Worm (Caenorhabditis elegans) whole organism, L4 larva: ENCODE measurements around the gene Y32B12B.4.

Source experiments
- D1046.2 ChIP-seq: fragments of 200-800 bp; sonication (Bioruptor generic); IDR thresholded peaks from 2 replicates; pipeline ENCODE4 v1.3.6; 2022; ENCODE audit warnings: missing genetic modification characterization, missing compliant biosample characterization
- F26F4.8 ChIP-seq: fragments of 200-800 bp; sonication (Bioruptor generic); conservative IDR thresholded peaks from 2 replicates; pipeline ENCODE4 v1.3.6; 2022; ENCODE audit warnings: missing genetic modification characterization, missing compliant biosample characterization
- F37D6.2 ChIP-seq: sonication (generic microtip); optimal IDR thresholded peaks from 2 replicates; lab custom pipeline; 2016; ENCODE audit warnings: mild to moderate bottlenecking, missing genetic modification characterization, missing compliant biosample characterization
- F44E2.7 ChIP-seq: fragments of 200-800 bp; sonication (Bioruptor generic); IDR thresholded peaks from 2 replicates; pipeline ENCODE4 v2.1.2; 2022; ENCODE audit warnings: missing genetic modification characterization, missing compliant biosample characterization
- T20F7.1 ChIP-seq: fragments of 200-800 bp; sonication (Bioruptor generic); optimal IDR thresholded peaks from 2 replicates; lab custom pipeline; 2018; ENCODE audit warnings: mild to moderate bottlenecking, missing genetic modification characterization, missing compliant biosample characterization
- T26A8.4 ChIP-seq: fragments of 200-800 bp; sonication (Bioruptor generic); IDR thresholded peaks from 2 replicates; pipeline ENCODE4 v1.3.6; 2022; ENCODE audit warnings: missing genetic modification characterization, missing compliant biosample characterization
- Y48G9A.11 ChIP-seq: fragments of 200-800 bp; sonication (Bioruptor generic); IDR thresholded peaks from 2 replicates; pipeline ENCODE4 v1.3.6; 2022; ENCODE audit warnings: missing genetic modification reagents, missing genetic modification characterization, missing compliant biosample characterization
- ZK546.5 ChIP-seq, 2 experiments: sonication (generic microtip); optimal IDR thresholded peaks; 2 replicates each; lab custom pipeline; 2017; ENCODE audit warnings: missing biosample characterization in 2 of 2, missing genetic modification characterization in 2 of 2
- aha-1 ChIP-seq: fragments of 150-350 bp; peaks from one replicate; lab custom pipeline; 2014; ENCODE audit warnings: missing biosample characterization, missing genetic modification characterization
- attf-4 ChIP-seq: sonication (generic microtip); optimal IDR thresholded peaks from 3 replicates; lab custom pipeline; 2017; ENCODE audit warnings: missing biosample characterization, missing genetic modification characterization
- ceh-28 ChIP-seq: fragments of 150-350 bp; optimal IDR thresholded peaks from 2 replicates; lab custom pipeline; 2014; ENCODE audit warnings: missing biosample characterization, missing genetic modification reagents, missing genetic modification characterization
- ceh-32 ChIP-seq: sonication (generic microtip); optimal IDR thresholded peaks from 2 replicates; lab custom pipeline; 2016; ENCODE audit warnings: mild to moderate bottlenecking, missing genetic modification characterization, missing compliant biosample characterization; ENCODE audit not compliant: poor library complexity
- ces-1 ChIP-seq: fragments of 150-350 bp; sonication (generic microtip); optimal IDR thresholded peaks from 4 replicates; lab custom pipeline; 2014; ENCODE audit warnings: missing biosample characterization, missing genetic modification reagents, missing genetic modification characterization
- cey-2 ChIP-seq: sonication (generic microtip); optimal IDR thresholded peaks from 3 replicates; lab custom pipeline; 2017; ENCODE audit warnings: missing genetic modification characterization, mild to moderate bottlenecking, missing compliant biosample characterization, antibody characterized with exemption, borderline replicate concordance; ENCODE audit not compliant: insufficient read depth
- ctbp-1 ChIP-seq: fragments of 200-800 bp; sonication (Bioruptor generic); IDR thresholded peaks from 2 replicates; pipeline ENCODE4 v1.3.6; 2022; ENCODE audit warnings: missing genetic modification reagents, missing genetic modification characterization, missing compliant biosample characterization
- daf-12 ChIP-seq: fragments of 150-350 bp; optimal IDR thresholded peaks from 2 replicates; lab custom pipeline; 2014; ENCODE audit warnings: missing biosample characterization, missing genetic modification reagents, missing genetic modification characterization
- daf-16 ChIP-seq, 3 experiments: sonication (generic microtip); optimal IDR thresholded peaks; 2 replicates each; lab custom pipeline; 2016 to 2017; ENCODE audit warnings: missing genetic modification characterization in 3 of 3, missing genetic modification reagents in 3 of 3, mild to moderate bottlenecking in 2 of 3, missing compliant biosample characterization in 2 of 3, missing biosample characterization in 1 of 3, moderate library complexity in 1 of 3
- dmd-6 ChIP-seq: fragments of 200-800 bp; sonication (Bioruptor generic); IDR thresholded peaks from 2 replicates; pipeline ENCODE4 v1.3.6; 2022; ENCODE audit warnings: missing genetic modification reagents, missing genetic modification characterization, missing compliant biosample characterization
- dmd-9 ChIP-seq: fragments of 200-800 bp; sonication (Bioruptor generic); IDR thresholded peaks from 2 replicates; pipeline ENCODE4 v1.3.6; 2022; ENCODE audit warnings: missing genetic modification reagents, missing genetic modification characterization, missing compliant biosample characterization
- duxl-1 ChIP-seq: sonication (generic microtip); optimal IDR thresholded peaks from 2 replicates; lab custom pipeline; 2016; ENCODE audit warnings: mild to moderate bottlenecking, missing genetic modification characterization, moderate library complexity, missing compliant biosample characterization; ENCODE audit not compliant: poor library complexity
- egl-27 ChIP-seq: sonication (generic microtip); optimal IDR thresholded peaks from 3 replicates; lab custom pipeline; 2017; ENCODE audit warnings: missing biosample characterization, missing genetic modification reagents, missing genetic modification characterization
- fkh-10 ChIP-seq: fragments of 150-350 bp; optimal IDR thresholded peaks from 2 replicates; lab custom pipeline; 2014; ENCODE audit warnings: missing biosample characterization, missing genetic modification reagents, missing genetic modification characterization
- fos-1 ChIP-seq: fragments of 150-350 bp; optimal IDR thresholded peaks from 2 replicates; lab custom pipeline; 2014; ENCODE audit warnings: missing biosample characterization, missing genetic modification characterization
- hlh-11 ChIP-seq: fragments of 200-800 bp; sonication (Bioruptor generic); optimal IDR thresholded peaks from 2 replicates; lab custom pipeline; 2018; ENCODE audit warnings: mild to moderate bottlenecking, missing genetic modification characterization, missing compliant biosample characterization
- hmg-1.1 ChIP-seq: fragments of 200-800 bp; sonication (Bioruptor generic); IDR thresholded peaks from 2 replicates; pipeline ENCODE4 v1.3.6; 2022; ENCODE audit warnings: missing genetic modification reagents, missing genetic modification characterization, missing compliant biosample characterization
- jun-1 ChIP-seq: fragments of 150-350 bp; optimal IDR thresholded peaks from 2 replicates; lab custom pipeline; 2014; ENCODE audit warnings: missing biosample characterization, missing genetic modification reagents, missing genetic modification characterization
- lim-7 ChIP-seq: fragments of 200-800 bp; sonication (Bioruptor generic); IDR thresholded peaks from 2 replicates; pipeline ENCODE4 v1.3.6; 2022; ENCODE audit warnings: missing genetic modification characterization, missing compliant biosample characterization
- lin-1 ChIP-seq: fragments of 200-800 bp; sonication (Bioruptor generic); IDR thresholded peaks from 2 replicates; pipeline ENCODE4 v1.3.6; 2022; ENCODE audit warnings: missing genetic modification reagents, missing genetic modification characterization, missing compliant biosample characterization
- lin-38 ChIP-seq: fragments of 200-800 bp; sonication (Bioruptor generic); IDR thresholded peaks from 2 replicates; pipeline ENCODE4 v1.3.6; 2022; ENCODE audit warnings: missing genetic modification reagents, missing genetic modification characterization, missing compliant biosample characterization
- lin-39 ChIP-seq: fragments of 150-350 bp; optimal IDR thresholded peaks from 2 replicates; lab custom pipeline; 2014; ENCODE audit warnings: missing biosample characterization, missing genetic modification reagents, missing genetic modification characterization
- mep-1 ChIP-seq: fragments of 150-350 bp; sonication (generic microtip); optimal IDR thresholded peaks from 3 replicates; lab custom pipeline; 2014; ENCODE audit warnings: missing biosample characterization, missing genetic modification characterization
- nhr-10 ChIP-seq: fragments of 150-350 bp; optimal IDR thresholded peaks from 2 replicates; lab custom pipeline; 2014; ENCODE audit warnings: missing biosample characterization, missing genetic modification characterization
- nhr-11 ChIP-seq: fragments of 150-350 bp; optimal IDR thresholded peaks from 2 replicates; lab custom pipeline; 2014; ENCODE audit warnings: missing biosample characterization, missing genetic modification characterization
- nhr-237 ChIP-seq: sonication (generic microtip); optimal IDR thresholded peaks from 2 replicates; lab custom pipeline; 2017; ENCODE audit warnings: missing biosample characterization, missing genetic modification characterization
- nhr-42 ChIP-seq: fragments of 200-800 bp; sonication (Bioruptor generic); IDR thresholded peaks from 2 replicates; pipeline ENCODE4 v1.3.6; 2022; ENCODE audit warnings: missing genetic modification characterization, missing compliant biosample characterization
- nhr-48 ChIP-seq: sonication (generic microtip); optimal IDR thresholded peaks from 2 replicates; lab custom pipeline; 2016; ENCODE audit warnings: mild to moderate bottlenecking, missing genetic modification characterization, missing compliant biosample characterization
- nhr-6 ChIP-seq: fragments of 150-350 bp; optimal IDR thresholded peaks from 2 replicates; lab custom pipeline; 2014; ENCODE audit warnings: missing biosample characterization, missing genetic modification characterization
- nhr-76 ChIP-seq: fragments of 150-350 bp; optimal IDR thresholded peaks from 2 replicates; lab custom pipeline; 2014; ENCODE audit warnings: missing biosample characterization, missing genetic modification characterization
- nhr-77 ChIP-seq: fragments of 150-350 bp; optimal IDR thresholded peaks from 2 replicates; lab custom pipeline; 2014; ENCODE audit warnings: missing biosample characterization, missing genetic modification characterization
- rbr-2 ChIP-seq: sonication (generic microtip); optimal IDR thresholded peaks from 2 replicates; lab custom pipeline; 2016; ENCODE audit warnings: missing genotype, missing genetic modification characterization, missing compliant biosample characterization
- saeg-2 ChIP-seq: fragments of 200-800 bp; sonication (Bioruptor generic); IDR thresholded peaks from 2 replicates; pipeline ENCODE4 v1.3.6; 2022; ENCODE audit warnings: missing genetic modification reagents, missing genetic modification characterization, missing compliant biosample characterization
- set-16 ChIP-seq: fragments of 200-800 bp; sonication (Bioruptor generic); IDR thresholded peaks from 2 replicates; pipeline ENCODE4 v1.3.6; 2022; ENCODE audit warnings: missing genetic modification reagents, missing genetic modification characterization, missing compliant biosample characterization
- snpc-1.2 ChIP-seq: fragments of 200-800 bp; sonication (Bioruptor generic); IDR thresholded peaks from 2 replicates; pipeline ENCODE4 v1.3.6; 2022; ENCODE audit warnings: missing genetic modification reagents, missing genetic modification characterization, missing compliant biosample characterization
- spr-1 ChIP-seq: sonication (generic microtip); optimal IDR thresholded peaks from 2 replicates; lab custom pipeline; 2016; ENCODE audit warnings: mild to moderate bottlenecking, missing genetic modification characterization, missing compliant biosample characterization
- unc-39 ChIP-seq: sonication (generic microtip); optimal IDR thresholded peaks from 2 replicates; lab custom pipeline; 2017; ENCODE audit warnings: missing biosample characterization, missing genetic modification characterization
- unc-62 ChIP-seq, 3 experiments: fragments of 150-350 bp in 1 of 3; sonication (generic microtip); optimal IDR thresholded peaks in 2 of 3; peaks in 1 of 3; 1 replicate in 1 of 3; 2 replicates in 2 of 3; lab custom pipeline; 2014 to 2017; ENCODE audit warnings: missing biosample characterization in 3 of 3, missing genetic modification characterization in 3 of 3, missing genetic modification reagents in 3 of 3, missing genotype in 1 of 3
- vab-7 ChIP-seq: fragments of 200-800 bp; sonication (Bioruptor generic); IDR thresholded peaks from 2 replicates; pipeline ENCODE4 v1.3.6; 2022; ENCODE audit warnings: missing genetic modification reagents, missing genetic modification characterization, missing compliant biosample characterization
- zag-1 ChIP-seq: fragments of 150-350 bp; optimal IDR thresholded peaks from 2 replicates; lab custom pipeline; 2014; ENCODE audit warnings: missing biosample characterization, missing genetic modification characterization
- zip-2 ChIP-seq: fragments of 150-350 bp; optimal IDR thresholded peaks from 2 replicates; lab custom pipeline; 2014; ENCODE audit warnings: missing biosample characterization, missing genetic modification characterization
- ztf-7 ChIP-seq: fragments of 150-350 bp; optimal IDR thresholded peaks from 2 replicates; lab custom pipeline; 2014; ENCODE audit warnings: missing biosample characterization, missing genetic modification characterization

Gene Y32B12B.4

DNA sequence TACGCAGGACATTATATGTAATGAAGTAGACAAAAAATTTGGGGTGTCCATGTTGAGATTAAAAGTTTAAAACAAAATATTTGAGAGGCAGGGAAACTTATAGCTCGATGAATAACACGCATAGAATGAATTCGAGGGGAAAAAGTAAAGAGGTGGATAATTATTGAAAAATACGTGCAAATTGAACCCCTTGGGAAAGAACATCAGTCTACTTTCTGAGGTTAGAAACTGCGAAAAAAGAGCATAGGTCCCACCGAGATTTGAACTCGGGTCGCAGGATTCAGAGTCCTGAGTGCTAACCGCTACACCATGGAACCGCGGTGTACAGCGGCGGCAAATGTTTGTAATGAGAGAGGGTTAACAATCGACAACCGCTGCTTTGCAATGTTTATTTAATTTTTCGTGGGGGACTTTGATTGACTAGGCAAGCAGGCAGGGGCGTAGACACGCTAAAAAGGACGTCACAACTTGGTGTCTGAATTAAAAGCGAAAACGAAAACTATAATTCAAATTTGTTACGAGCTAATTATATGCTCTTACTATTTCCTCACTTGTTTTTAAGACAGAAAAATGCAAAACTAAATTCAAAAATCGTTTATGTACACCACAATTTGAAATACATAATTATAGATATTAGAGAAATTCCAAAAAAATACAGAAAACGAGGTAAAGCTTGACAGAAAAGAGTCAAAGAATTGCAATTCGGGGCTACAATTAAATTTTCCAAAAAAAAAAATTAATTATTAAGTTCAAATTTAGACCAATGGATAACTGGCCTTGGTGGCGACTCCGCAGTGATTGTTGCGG is 39.1 kb downstream of the Y32B12B.4 start, which contains the start of gene srh-269 (continued):
- peak; percentile 93 for TF ChIP-seq aha-1
- TF ChIP-seq snpc-1.2 = peak; percentile 88
- TF ChIP-seq T20F7.1 (GFP tag; lab: Kevin White, UChicago) = peak; percentile 50
- TF ChIP-seq unc-62 (GFP tag; optimal IDR thresholded peaks at IDR 0.05 in 1 of 2; lab: Kevin White, UChicago) = no peak
- no peak for TF ChIP-seq unc-62 (tag; optimal IDR thresholded peaks at IDR 0.05; lab: Kevin White, UChicago)
- peak; percentile 81 for TF ChIP-seq hmg-1.1
- peak; percentile 83; the same call in 1 of the 2 replicates for TF ChIP-seq lin-1 (GFP tag; lab: Robert Waterston, UW)
- TF ChIP-seq F37D6.2 (tag; lab: Kevin White, UChicago) = no peak
- no peak for TF ChIP-seq ceh-28 (tag; lab: Kevin White, UChicago)
- TF ChIP-seq F44E2.7 (GFP tag; lab: Robert Waterston, UW) = peak; percentile 74; the same call in 1 of the 2 replicates
- peak; percentile 37; the same call in 1 of the 2 replicates for TF ChIP-seq set-16
- peak; percentile 54 to 79 for TF ChIP-seq daf-16 (GFP tag; optimal IDR thresholded peaks at IDR 0.05; lab: Kevin White, UChicago)
- TF ChIP-seq daf-16 (tag; optimal IDR thresholded peaks at IDR 0.05; lab: Kevin White, UChicago) = peak; percentile 81
- TF ChIP-seq nhr-10 (tag; lab: Kevin White, UChicago) = no peak
- no peak for TF ChIP-seq ces-1
- TF ChIP-seq nhr-11 = peak; percentile 69
- TF ChIP-seq T26A8.4 (GFP tag; lab: Robert Waterston, UW) = peak; percentile 93
- no peak for TF ChIP-seq nhr-76 (tag; lab: Kevin White, UChicago)
- TF ChIP-seq lin-39 = no peak
- TF ChIP-seq mep-1 (tag; lab: Kevin White, UChicago) = peak; percentile 34
- TF ChIP-seq zag-1 = no peak
- TF ChIP-seq cey-2 = no peak
- TF ChIP-seq nhr-42 (GFP tag; lab: Robert Waterston, UW) = peak; percentile 83
- peak; percentile 65; the same call in 1 of the 2 replicates for TF ChIP-seq saeg-2 (GFP tag; lab: Robert Waterston, UW)
- no peak for TF ChIP-seq zip-2 (tag; lab: Kevin White, UChicago)
- TF ChIP-seq dmd-6 (GFP tag; lab: Robert Waterston, UW) = peak; percentile 69
- peak; percentile 33 for TF ChIP-seq jun-1 (tag; lab: Kevin White, UChicago)
- no peak for TF ChIP-seq nhr-237 (tag; lab: Kevin White, UChicago)
- peak; percentile 86 for TF ChIP-seq F26F4.8 (GFP tag; lab: Robert Waterston, UW)
- TF ChIP-seq nhr-48 (tag; lab: Kevin White, UChicago) = peak; percentile 55
- no peak for TF ChIP-seq fos-1 (tag; lab: Kevin White, UChicago)
- TF ChIP-seq duxl-1 (tag; lab: Kevin White, UChicago) = peak; percentile 84
- TF ChIP-seq lin-38 = no peak
- peak; percentile 75 for TF ChIP-seq spr-1
- TF ChIP-seq attf-4 (tag; lab: Kevin White, UChicago) = no peak
- TF ChIP-seq hlh-11 (tag; lab: Kevin White, UChicago) = peak; percentile 81
- peak; percentile 51 for TF ChIP-seq rbr-2 (tag; lab: Kevin White, UChicago)
- no peak for TF ChIP-seq ceh-32 (tag; lab: Kevin White, UChicago)
- TF ChIP-seq egl-27 (tag; lab: Kevin White, UChicago) = no peak
- no peak for TF ChIP-seq unc-39
- no peak for TF ChIP-seq ztf-7
- TF ChIP-seq daf-12 (tag; lab: Kevin White, UChicago) = no peak
- peak; percentile 61; the same call in 1 of the 2 replicates for TF ChIP-seq dmd-9 (GFP tag; lab: Robert Waterston, UW)
- no peak for TF ChIP-seq ZK546.5 (tag; optimal IDR thresholded peaks at IDR 0.05; lab: Kevin White, UChicago)
- peak; percentile 93 for TF ChIP-seq lim-7
- peak; percentile 80 for TF ChIP-seq ctbp-1 (GFP tag; lab: Robert Waterston, UW)
- TF ChIP-seq Y48G9A.11 (GFP tag; lab: Robert Waterston, UW) = peak; percentile 78
- no peak for TF ChIP-seq fkh-10 (GFP tag; lab: Kevin White, UChicago)
- TF ChIP-seq D1046.2 (GFP tag; lab: Robert Waterston, UW) = peak; percentile 87
- no peak for TF ChIP-seq nhr-6 (tag; lab: Kevin White, UChicago)
- peak; percentile 96 for TF ChIP-seq vab-7 (GFP tag; lab: Robert Waterston, UW)
- peak; percentile 10 for TF ChIP-seq nhr-77
